Fruit fly (Drosophila melanogaster): ENCODE data around the gene TAF1B.

The TAF1B gene

DNA sequence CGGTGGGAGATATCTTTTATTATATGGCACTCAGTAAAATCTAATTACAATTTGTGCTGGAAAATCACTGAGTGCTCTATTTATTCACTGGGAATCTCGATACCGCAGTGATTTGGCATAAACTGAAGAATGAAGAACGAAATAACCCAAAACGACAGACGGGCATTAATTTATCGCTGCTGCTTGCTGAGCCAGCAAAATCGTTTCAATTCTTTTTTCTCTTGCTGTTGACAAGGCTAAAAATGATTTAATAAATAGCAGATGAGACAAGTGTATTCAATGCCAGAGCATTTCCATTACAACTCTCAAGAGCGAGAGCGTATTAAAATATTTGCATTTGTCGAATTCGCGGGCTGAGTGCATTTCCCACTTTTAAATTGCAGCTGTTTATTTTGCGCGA lies 28.2 kb downstream of the TAF1B start:
- peak; percentile 6 for TF ChIP-seq CG13894 (tag; optimal IDR thresholded peaks at IDR 0.05)
- TF ChIP-seq chinmo (GFP tag; IDR thresholded peaks at IDR 0.05; ENCODE audit: partially characterized antibody): 0 out of 4 replicates have a peak, but pooled peaks have one; percentile 24
- no peak for TF ChIP-seq CG13424 (tag; optimal IDR thresholded peaks at IDR 0.05)

DNA sequence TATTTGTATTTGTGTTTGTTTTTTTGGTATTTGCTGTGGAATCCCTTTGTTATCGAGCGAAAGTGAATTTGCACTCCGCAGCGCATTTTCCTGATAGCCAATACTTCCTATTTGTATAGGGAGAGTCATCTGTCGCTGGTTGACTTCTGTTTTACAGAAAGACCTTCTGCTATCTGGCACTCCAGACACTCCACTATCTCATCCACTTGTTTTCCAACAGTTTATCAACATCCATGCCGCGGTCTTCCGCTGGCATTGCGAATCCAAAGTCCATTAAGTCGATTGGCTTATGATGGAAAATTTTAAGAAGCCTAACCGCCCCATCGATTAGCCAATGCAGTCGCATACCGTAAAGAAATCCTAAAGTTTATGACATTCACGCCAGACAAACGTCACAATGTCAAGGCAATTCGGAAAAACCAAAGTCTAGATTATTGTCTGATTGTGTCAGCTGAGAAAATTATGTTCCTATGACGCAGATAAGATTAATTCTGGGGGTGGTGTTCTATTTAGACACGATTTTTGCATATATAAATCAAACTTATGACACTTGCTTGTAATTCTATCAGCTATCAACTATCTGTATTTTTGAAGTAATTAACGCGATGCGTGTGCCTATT lies 29.0 kb downstream of the TAF1B start:
- TF ChIP-seq CG42726 (GFP tag; IDR thresholded peaks at IDR 0.05; ENCODE audit: partially characterized antibody) (no peak), cad (GFP tag; optimal IDR thresholded peaks at IDR 0.05) (no peak), Hey (tag; optimal IDR thresholded peaks at IDR 0.05) (no peak), Hmx (GFP tag; optimal IDR thresholded peaks at IDR 0.05) (no peak), vnd (GFP tag; IDR thresholded peaks at IDR 0.05; ENCODE audit: partially characterized antibody) (no peak), CG14710 (tag; optimal IDR thresholded peaks at IDR 0.05) (no peak), ato (GFP tag; IDR thresholded peaks at IDR 0.05; ENCODE audit: partially characterized antibody) (no peak), CG10959 (GFP tag; IDR thresholded peaks at IDR 0.05) (no peak), Ets65A (GFP tag) (peak; percentile 46), CG15479 (GFP tag; optimal IDR thresholded peaks at IDR 0.05) (peak; percentile 89), gce (GFP tag; IDR thresholded peaks at IDR 0.05) (no peak), dmrt11E (tag; optimal IDR thresholded peaks at IDR 0.05) (no peak), ERR (GFP tag; optimal IDR thresholded peaks at IDR 0.05) (no peak), CG4404 (GFP tag; IDR thresholded peaks at IDR 0.05) (no peak), vfl (GFP tag; optimal IDR thresholded peaks at IDR 0.05) (no peak), CG10431 (GFP tag; optimal IDR thresholded peaks at IDR 0.05) (no peak), exex (tag; optimal IDR thresholded peaks at IDR 0.05) (peak; percentile 44), CG12104 (GFP tag; optimal IDR thresholded peaks at IDR 0.05) (no peak), sens (GFP tag) (peak; percentile 31), crc (GFP tag; optimal IDR thresholded peaks at IDR 0.05) (no peak), CG3995 (GFP tag; optimal IDR thresholded peaks at IDR 0.05) (no peak), Atf6 (GFP tag; IDR thresholded peaks at IDR 0.05) (no peak), CG12299 (tag; optimal IDR thresholded peaks at IDR 0.05) (no peak), nom (GFP tag; optimal IDR thresholded peaks at IDR 0.05) (peak; percentile 74), gsb (GFP tag; IDR thresholded peaks at IDR 0.05) (0 out of 2 replicates have a peak, but pooled peaks have one; percentile 8), ken (GFP tag; IDR thresholded peaks at IDR 0.05) (no peak), prd (optimal IDR thresholded peaks at IDR 0.05) (no peak), prd (GFP tag; IDR thresholded peaks at IDR 0.05) (no peak)

DNA sequence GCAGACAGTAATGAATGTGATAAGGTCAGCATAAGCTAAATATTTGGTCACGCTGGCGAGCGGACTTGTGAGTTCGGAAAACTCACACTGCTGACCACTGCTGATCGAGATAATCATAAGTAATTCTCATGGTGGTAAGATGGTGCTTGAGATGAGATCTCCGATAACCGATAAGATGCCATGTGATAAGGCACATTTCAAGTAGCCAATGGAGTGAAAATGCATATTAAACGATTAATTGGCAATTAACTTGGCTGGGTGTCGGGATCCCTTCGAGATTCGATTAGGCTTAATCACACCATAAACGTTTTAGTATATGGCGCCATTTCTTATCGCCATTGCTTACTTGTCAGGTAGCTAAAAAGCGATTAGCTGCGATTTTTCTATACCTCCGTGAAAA lies 30.2 kb downstream of the TAF1B start:
- TF ChIP-seq CG6683 (GFP tag; optimal IDR thresholded peaks at IDR 0.05) (no peak), sens (GFP tag) (peak; percentile 52), CG11560 (tag; IDR thresholded peaks at IDR 0.05) (no peak), gro (GFP tag; optimal IDR thresholded peaks at IDR 0.05) (peak; percentile 42), fd3F (GFP tag; optimal IDR thresholded peaks at IDR 0.05) (no peak), exex (tag; optimal IDR thresholded peaks at IDR 0.05) (peak; percentile 98), Fer3 (tag; optimal IDR thresholded peaks at IDR 0.05) (no peak), grn (GFP tag; optimal IDR thresholded peaks at IDR 0.05) (peak; percentile 98), sug (tag; optimal IDR thresholded peaks at IDR 0.05) (peak; percentile 91), CG15479 (GFP tag; optimal IDR thresholded peaks at IDR 0.05) (peak; percentile 58), zen (tag; optimal IDR thresholded peaks at IDR 0.05) (peak; percentile 66)
